Fruit fly (Drosophila melanogaster) S2 (cell line): ENCODE measurements around the gene Amun.

Experiments used
- CG8478 ChIP-seq: fragments of >200 bp; optimal IDR thresholded peaks from 2 replicates; lab custom pipeline; 2018
- CTCF ChIP-seq, 2 experiments: fragments of >200 bp; optimal IDR thresholded peaks; 2 replicates each; lab custom pipeline; 2018

DNA sequence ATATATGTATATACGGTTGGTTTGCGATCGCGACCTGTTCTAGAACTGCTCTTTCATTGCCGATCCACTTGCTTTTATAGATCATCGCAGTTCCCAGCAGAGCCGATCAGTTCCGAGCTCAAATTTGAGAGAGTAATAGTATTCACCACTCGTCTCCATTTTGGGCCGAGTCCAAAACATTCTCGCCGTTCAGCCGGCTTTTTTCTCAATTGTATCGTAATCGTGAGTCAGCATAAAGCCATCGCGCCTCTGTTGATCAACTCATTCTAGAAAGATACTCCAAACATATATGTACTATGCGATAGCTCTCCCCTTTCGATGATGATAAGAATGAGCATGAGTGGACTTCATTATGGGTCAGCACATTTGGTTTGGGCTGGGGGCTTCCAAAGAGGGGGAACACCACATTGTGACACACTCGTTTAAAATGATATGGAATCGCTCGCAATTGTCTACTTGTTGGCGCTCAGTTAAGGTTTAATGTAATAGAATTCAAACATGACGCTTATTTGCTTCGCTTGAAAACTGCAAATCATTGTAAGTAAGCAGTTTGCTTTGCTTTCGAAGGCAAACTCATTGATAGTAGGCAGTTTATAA lies 49.3 kb upstream of the Amun start, which contains the start of gene CG9360:
- TF ChIP-seq CG8478, result no peak
- TF ChIP-seq CTCF (optimal IDR thresholded peaks at IDR 0.05; lab: Kevin White, UChicago), result no peak
